Fruit fly (Drosophila melanogaster): ENCODE results near the gene beat-Ib.

The beat-Ib gene

dm6 chr2L:15910937-15911590 is 51.2 kb downstream of the beat-Ib start:
- peak; percentile 87 for TF ChIP-seq noc (tag; optimal IDR thresholded peaks at IDR 0.05)

- peak; percentile 1 for TF ChIP-seq noc (tag; optimal IDR thresholded peaks at IDR 0.05)
Observed at dm6 chr2L:15909826-15910225, 52.4 kb downstream of the beat-Ib start.

dm6 chr2L:15909277-15909674 is 53.0 kb downstream of the beat-Ib start:
- TF ChIP-seq noc (tag; optimal IDR thresholded peaks at IDR 0.05): no peak

- TF ChIP-seq noc (tag; optimal IDR thresholded peaks at IDR 0.05): peak; percentile 65
Observed at dm6 chr2L:15908496-15909276, 53.5 kb downstream of the beat-Ib start.

DNA sequence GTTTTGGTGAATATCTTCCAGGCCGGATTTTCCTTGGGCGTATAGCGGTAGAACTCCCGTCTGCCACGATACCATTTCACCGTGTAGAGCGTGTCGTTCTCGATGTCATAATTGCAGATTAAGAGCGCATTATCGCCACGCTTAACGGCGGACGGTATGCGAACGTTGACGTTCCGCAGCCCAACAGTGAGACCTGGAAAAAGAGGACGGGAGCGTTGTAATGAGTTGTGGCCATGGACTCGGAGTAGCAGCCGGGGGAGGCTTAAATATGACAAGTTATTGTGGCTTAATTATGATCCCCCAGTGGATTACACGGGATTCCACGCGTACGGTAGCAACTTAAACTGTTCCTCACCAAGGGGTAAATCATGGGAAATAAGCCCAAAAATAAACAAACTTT is 54.1 kb downstream of the beat-Ib start:
- TF ChIP-seq noc (tag; optimal IDR thresholded peaks at IDR 0.05): no peak

- no peak for TF ChIP-seq noc (tag; optimal IDR thresholded peaks at IDR 0.05)
Observed at dm6 chr2L:15907358-15907757, 54.9 kb downstream of the beat-Ib start.

DNA sequence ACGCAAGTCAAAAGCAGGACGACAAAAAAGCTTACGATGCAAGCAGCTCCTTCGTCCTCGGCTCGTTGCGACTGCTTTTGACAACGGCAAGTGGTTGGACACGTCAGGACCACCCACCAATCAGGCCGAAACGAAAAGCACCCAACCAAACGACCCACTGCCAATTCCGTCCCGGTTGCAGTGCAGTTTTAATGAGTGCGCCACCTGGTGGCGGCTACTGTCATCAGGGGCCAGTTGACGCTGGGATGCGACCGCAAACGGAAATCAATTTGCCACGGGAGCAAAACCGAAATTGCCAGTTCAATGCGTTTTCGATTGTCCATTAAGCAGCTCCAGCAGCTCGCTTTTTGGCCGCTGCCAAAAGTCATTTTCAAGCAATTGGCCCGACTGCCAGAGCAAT is 58.5 kb downstream of the beat-Ib start:
- TF ChIP-seq noc (tag; optimal IDR thresholded peaks at IDR 0.05): no peak

dm6 chr2L:15902310-15902709 is 59.9 kb downstream of the beat-Ib start, which contains the start of gene CG31821:
TSS of gene CG31821 (minus strand) at chr2L:15902410.
- no peak for TF ChIP-seq noc (tag; optimal IDR thresholded peaks at IDR 0.05)

DNA sequence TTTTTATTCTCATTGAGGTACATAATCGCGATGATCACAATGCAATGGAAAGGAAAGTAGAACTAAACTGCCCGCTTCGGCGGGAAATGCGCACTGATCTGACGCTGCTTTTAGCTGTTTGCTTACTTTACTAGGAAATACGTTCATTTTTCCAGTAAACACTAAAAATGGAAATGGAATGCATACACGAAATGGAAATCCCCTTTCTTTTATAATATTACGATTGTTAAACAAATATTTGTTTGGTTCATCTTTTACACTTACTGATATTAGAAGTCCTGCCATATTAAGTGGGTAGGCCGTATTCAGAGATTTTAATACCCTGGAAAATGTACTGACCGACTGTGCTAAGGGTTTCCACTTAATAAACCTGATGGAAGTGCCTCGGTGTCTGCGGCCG is 61.8 kb downstream of the beat-Ib start, which contains the start of gene CG31823:
CG31823 (minus strand) TSS at position 101 of the 400 bp plus-strand sequence.
- TF ChIP-seq noc (tag; optimal IDR thresholded peaks at IDR 0.05): no peak

DNA sequence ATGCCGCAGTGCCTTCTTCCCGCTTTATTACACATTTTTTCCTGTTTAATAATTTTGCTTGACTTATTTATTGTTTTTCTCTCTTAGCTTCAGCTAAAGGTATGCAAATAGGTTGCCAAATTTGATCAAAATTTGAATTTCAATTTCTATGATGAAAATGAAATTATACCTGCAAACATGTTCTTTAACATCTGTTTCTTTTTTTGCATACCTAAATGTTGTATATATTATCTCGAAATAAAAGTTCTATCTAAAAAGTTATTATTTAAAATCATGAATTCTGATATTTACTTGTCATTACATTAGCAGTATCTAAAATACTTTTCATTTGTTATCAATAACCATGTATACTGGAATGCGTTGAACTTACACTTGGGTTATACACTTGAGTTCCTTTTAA is 67.1 kb downstream of the beat-Ib start, which contains the start of gene CG31735:
CG31735 (plus strand) TSS at position 301 of the 400 bp plus-strand sequence.
- no peak for TF ChIP-seq noc (tag; optimal IDR thresholded peaks at IDR 0.05)

DNA sequence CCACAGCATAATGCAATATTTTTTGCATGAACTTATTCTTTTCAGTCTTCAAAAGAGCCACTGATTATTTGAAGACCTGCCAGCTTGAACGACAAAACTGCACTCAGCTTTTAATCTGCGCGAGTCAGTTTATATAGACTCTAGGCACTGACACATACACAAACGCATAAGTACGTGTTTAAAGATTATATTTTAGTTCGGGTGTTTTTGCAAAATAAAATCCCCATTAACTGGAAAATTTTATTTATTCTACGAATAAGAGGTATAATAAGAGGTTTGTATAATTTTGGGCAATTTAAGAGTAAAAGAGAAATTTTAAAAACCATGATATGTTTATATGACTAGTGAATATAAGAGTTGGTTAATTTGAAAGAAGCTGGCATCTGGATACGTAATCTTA is 68.5 kb downstream of the beat-Ib start, which contains the start of gene Tep1:
Tep1 (minus strand) TSS at position 101 of the 400 bp plus-strand sequence.
- no peak for TF ChIP-seq noc (tag; optimal IDR thresholded peaks at IDR 0.05)

- no peak for TF ChIP-seq noc (tag; optimal IDR thresholded peaks at IDR 0.05)
Observed at dm6 chr2L:15886187-15886586, 76.0 kb downstream of the beat-Ib start.

dm6 chr2L:15883090-15883489 is 79.1 kb downstream of the beat-Ib start, which contains the start of gene CG44475:
TSS of gene CG44475 (minus strand) at chr2L:15883190.
- no peak for TF ChIP-seq noc (tag; optimal IDR thresholded peaks at IDR 0.05)

dm6 chr2L:15880056-15880455 is 82.2 kb downstream of the beat-Ib start, which contains the start of gene CG7653:
TSS of gene CG7653 (minus strand) at chr2L:15880156.
- TF ChIP-seq noc (tag; optimal IDR thresholded peaks at IDR 0.05): no peak

dm6 chr2L:15865361-15865760 is 96.9 kb downstream of the beat-Ib start, which contains the start of gene CG42792:
TSS of gene CG42792 (minus strand) at chr2L:15865461.
- no peak for TF ChIP-seq noc (tag; optimal IDR thresholded peaks at IDR 0.05)

All from whole organism, larva.